Fruit fly (Drosophila melanogaster) whole organism, embryonic: ENCODE measurements around the gene Obp73a.
A peak's percentile ranks its signal among the peaks of the same experiment; 100 is the strongest.

Source experiments
- Ada2b ChIP-seq: fragments of 200-800 bp; sonication (Bioruptor generic); IDR thresholded peaks from 2 replicates; pipeline ENCODE4 v1.3.6; 2022; ENCODE audit warnings: missing biosample characterization, missing genetic modification characterization
- Awh ChIP-seq: fragments of 200-800 bp; sonication (Bioruptor generic); IDR thresholded peaks from 2 replicates; pipeline ENCODE4, ENCODE4 v1.3.6; 2022; ENCODE audit warnings: missing biosample characterization, missing genetic modification characterization
- Blimp-1 ChIP-seq: fragments of 200-800 bp; sonication (Bioruptor generic); optimal IDR thresholded peaks from 3 replicates; lab custom pipeline; 2018; ENCODE audit warnings: missing biosample characterization, missing genetic modification characterization, mild to moderate bottlenecking, moderate library complexity, missing genetic modification reagents
- CG11398 ChIP-seq: fragments of 200-800 bp; sonication (Bioruptor generic); optimal IDR thresholded peaks from 2 replicates; lab custom pipeline; 2016; ENCODE audit warnings: missing biosample characterization, missing genetic modification characterization
- CG12236 ChIP-seq: fragments of 200-800 bp; sonication (Bioruptor generic); optimal IDR thresholded peaks from 2 replicates; lab custom pipeline; 2016; ENCODE audit warnings: missing biosample characterization, missing genetic modification characterization
- CG12769 ChIP-seq: fragments of 200-800 bp; sonication (Bioruptor generic); optimal IDR thresholded peaks from 2 replicates; lab custom pipeline; 2019; ENCODE audit warnings: missing biosample characterization, mild to moderate bottlenecking, missing genetic modification characterization, moderate library complexity
- CG13624 ChIP-seq: fragments of 200-800 bp; sonication (Bioruptor generic); optimal IDR thresholded peaks from 2 replicates; lab custom pipeline; 2016; ENCODE audit warnings: missing biosample characterization, missing genetic modification characterization
- CG14050 ChIP-seq: fragments of 200-800 bp; sonication (Bioruptor generic); IDR thresholded peaks from 3 replicates; pipeline ENCODE4 v1.3.6; 2022; ENCODE audit warnings: missing biosample characterization, missing genetic modification characterization
- CG16815 ChIP-seq: fragments of 200-800 bp; sonication (Bioruptor generic); optimal IDR thresholded peaks from 3 replicates; lab custom pipeline; 2017; ENCODE audit warnings: missing biosample characterization, mild to moderate bottlenecking, missing genetic modification characterization
- CG18262 ChIP-seq: fragments of 200-800 bp; optimal IDR thresholded peaks from 3 replicates; lab custom pipeline; 2019; ENCODE audit warnings: missing biosample characterization, mild to moderate bottlenecking, missing genetic modification characterization, moderate library complexity
- CG2116 ChIP-seq: fragments of 200-800 bp; sonication (Bioruptor generic); optimal IDR thresholded peaks from 3 replicates; lab custom pipeline; 2018; ENCODE audit warnings: missing biosample characterization, mild to moderate bottlenecking, missing genetic modification characterization
- CG30403 ChIP-seq: fragments of 200-800 bp; sonication (Bioruptor generic); optimal IDR thresholded peaks from 3 replicates; lab custom pipeline; 2016; ENCODE audit warnings: missing biosample characterization, missing genetic modification characterization
- CG3281 ChIP-seq: fragments of 200-800 bp; sonication (Bioruptor generic); optimal IDR thresholded peaks from 3 replicates; lab custom pipeline; 2017; ENCODE audit warnings: missing biosample characterization, mild to moderate bottlenecking, missing genetic modification characterization
- CG43689 ChIP-seq: fragments of 200-800 bp; sonication (Bioruptor generic); IDR thresholded peaks from 2 replicates; pipeline ENCODE4 v1.3.6; 2022; ENCODE audit warnings: missing biosample characterization, missing genetic modification characterization
- CG6813 ChIP-seq: fragments of 200-800 bp; sonication (Bioruptor generic); optimal IDR thresholded peaks from 2 replicates; lab custom pipeline; 2017; ENCODE audit warnings: missing biosample characterization, missing genetic modification characterization, mild to moderate bottlenecking, moderate library complexity, missing genetic modification reagents
- CHES-1-like ChIP-seq: fragments of 200-800 bp; sonication (Bioruptor generic); optimal IDR thresholded peaks from 2 replicates; lab custom pipeline; 2016; ENCODE audit warnings: missing biosample characterization, missing genetic modification characterization
- Camta ChIP-seq: fragments of 200-800 bp; sonication (Bioruptor generic); optimal IDR thresholded peaks from 2 replicates; lab custom pipeline; 2016; ENCODE audit warnings: missing biosample characterization, missing genetic modification characterization
- CkIIα-i1 ChIP-seq: fragments of 200-800 bp; sonication (Bioruptor generic); IDR thresholded peaks from 2 replicates; pipeline ENCODE4 v1.3.6; 2022; ENCODE audit warnings: missing biosample characterization, missing genetic modification characterization
- D19A ChIP-seq: fragments of 200-800 bp; optimal IDR thresholded peaks from 3 replicates; lab custom pipeline; 2019; ENCODE audit warnings: missing biosample characterization, mild to moderate bottlenecking, missing genetic modification characterization, moderate library complexity
- Oaz ChIP-seq: fragments of 200-800 bp; sonication (Bioruptor generic); IDR thresholded peaks from 2 replicates; pipeline ENCODE4 v1.3.6; 2022; ENCODE audit warnings: missing biosample characterization, missing genetic modification characterization
- Opbp ChIP-seq: fragments of 200-800 bp; sonication (Bioruptor generic); IDR thresholded peaks from 3 replicates; pipeline ENCODE4 v1.3.6; 2022; ENCODE audit warnings: missing biosample characterization, missing genetic modification characterization; ENCODE audit not compliant: partially characterized antibody
- Optix ChIP-seq: fragments of 200-800 bp; sonication (Bioruptor generic); IDR thresholded peaks from 3 replicates; pipeline ENCODE4 v1.3.6; 2022; ENCODE audit warnings: missing biosample characterization, missing genetic modification characterization
- Pdp1 ChIP-seq, 2 experiments: fragments of 200-800 bp; sonication (Bioruptor generic); optimal IDR thresholded peaks; 3 replicates each; lab custom pipeline; 2016; ENCODE audit warnings: missing biosample characterization in 2 of 2, missing genetic modification characterization in 2 of 2, mild to moderate bottlenecking in 1 of 2, moderate library complexity in 1 of 2
- amos ChIP-seq: fragments of 200-800 bp; sonication (Bioruptor generic); IDR thresholded peaks from 2 replicates; pipeline ENCODE4 v1.3.6; 2022; ENCODE audit warnings: missing biosample characterization, missing genetic modification characterization; ENCODE audit not compliant: partially characterized antibody
- aop ChIP-seq: fragments of 200-800 bp; sonication (Bioruptor generic); IDR thresholded peaks from 2 replicates; pipeline ENCODE4 v1.3.6; 2022; ENCODE audit warnings: missing biosample characterization, missing genetic modification characterization
- chif ChIP-seq, 2 experiments: fragments of 200-800 bp; sonication (Bioruptor generic); optimal IDR thresholded peaks; 3 replicates each; lab custom pipeline; 2016; ENCODE audit warnings: missing biosample characterization in 2 of 2, missing genetic modification characterization in 2 of 2
- chm ChIP-seq: fragments of 200-800 bp; sonication (Bioruptor generic); IDR thresholded peaks from 2 replicates; pipeline ENCODE4 v1.3.6; 2022; ENCODE audit warnings: missing biosample characterization, missing genetic modification characterization
- crp ChIP-seq, 2 experiments: fragments of 200-800 bp; sonication (Bioruptor generic); optimal IDR thresholded peaks; 2 replicates in 1 of 2; 3 replicates in 1 of 2; lab custom pipeline; 2017; ENCODE audit warnings: missing biosample characterization in 2 of 2, missing genetic modification characterization in 2 of 2, mild to moderate bottlenecking in 1 of 2, moderate library complexity in 1 of 2
- cwo ChIP-seq: fragments of 200-800 bp; sonication (Bioruptor generic); optimal IDR thresholded peaks from 3 replicates; lab custom pipeline; 2017; ENCODE audit warnings: missing biosample characterization, missing genetic modification characterization, mild to moderate bottlenecking, moderate library complexity, missing genetic modification reagents
- danr ChIP-seq: fragments of 200-800 bp; sonication (Bioruptor generic); IDR thresholded peaks from 2 replicates; pipeline ENCODE4 v1.3.6; 2022; ENCODE audit warnings: missing biosample characterization, missing genetic modification characterization
- dmrt99B ChIP-seq: fragments of 200-800 bp; sonication (Bioruptor generic); optimal IDR thresholded peaks from 2 replicates; lab custom pipeline; 2018; ENCODE audit warnings: missing biosample characterization, mild to moderate bottlenecking, missing genetic modification characterization, moderate library complexity
- dysf ChIP-seq: fragments of 200-800 bp; sonication (Bioruptor generic); IDR thresholded peaks from 3 replicates; pipeline ENCODE4 v1.3.6; 2022; ENCODE audit warnings: missing biosample characterization, missing genetic modification characterization
- en ChIP-seq: fragments of 200-800 bp; sonication (Bioruptor generic); optimal IDR thresholded peaks from 2 replicates; lab custom pipeline; 2016; ENCODE audit warnings: missing biosample characterization, missing genetic modification characterization
- eyg ChIP-seq: fragments of 200-800 bp; sonication (Bioruptor generic); optimal IDR thresholded peaks from 3 replicates; lab custom pipeline; 2016; ENCODE audit warnings: missing biosample characterization, missing genetic modification characterization
- ftz-f1 ChIP-seq: fragments of 200-800 bp; sonication (Bioruptor generic); optimal IDR thresholded peaks from 2 replicates; lab custom pipeline; 2016; ENCODE audit warnings: missing biosample characterization, missing genetic modification characterization
- knrl ChIP-seq: fragments of 200-800 bp; sonication (Bioruptor generic); IDR thresholded peaks from 3 replicates; pipeline ENCODE4 v1.3.6; 2022; ENCODE audit warnings: missing biosample characterization, missing genetic modification characterization; ENCODE audit not compliant: partially characterized antibody
- lov ChIP-seq, 2 experiments: fragments of 200-800 bp in 1 of 2; fragments of >200 bp in 1 of 2; sonication (Bioruptor generic) in 1 of 2; IDR thresholded peaks in 1 of 2; optimal IDR thresholded peaks in 1 of 2; 2 replicates in 1 of 2; 3 replicates in 1 of 2; pipeline versions ENCODE4 v1.3.6 to Lab custom; 2017 to 2022; ENCODE audit warnings: missing biosample characterization in 1 of 2, missing genetic modification characterization in 1 of 2
- odd ChIP-seq: fragments of 200-800 bp; sonication (Bioruptor generic); optimal IDR thresholded peaks from 2 replicates; lab custom pipeline; 2017; ENCODE audit warnings: missing biosample characterization, mild to moderate bottlenecking, missing genetic modification characterization
- psq ChIP-seq: fragments of 200-800 bp; sonication (Bioruptor generic); optimal IDR thresholded peaks from 2 replicates; lab custom pipeline; 2017; ENCODE audit warnings: missing biosample characterization, missing genetic modification characterization
- run ChIP-seq: fragments of 200-800 bp; sonication (Bioruptor generic); optimal IDR thresholded peaks from 3 replicates; lab custom pipeline; 2018; ENCODE audit warnings: missing biosample characterization, mild to moderate bottlenecking, missing genetic modification characterization
- salm ChIP-seq: fragments of 200-800 bp; sonication (Bioruptor generic); optimal IDR thresholded peaks from 2 replicates; lab custom pipeline; 2018; ENCODE audit warnings: missing biosample characterization, mild to moderate bottlenecking, missing genetic modification characterization
- sc ChIP-seq, 3 experiments: fragments of >200 bp in 2 of 3; fragments of 200-800 bp in 1 of 3; sonication (Bioruptor generic) in 1 of 3; optimal IDR thresholded peaks; 2 replicates in 2 of 3; 3 replicates in 1 of 3; lab custom pipeline; 2017; ENCODE audit warnings: mild to moderate bottlenecking in 1 of 3, missing biosample characterization in 1 of 3, missing genetic modification characterization in 1 of 3, missing genetic modification reagents in 1 of 3
- slbo ChIP-seq: fragments of 200-800 bp; sonication (Bioruptor generic); IDR thresholded peaks from 2 replicates; pipeline ENCODE4 v1.3.6; 2022; ENCODE audit warnings: missing biosample characterization, missing genetic modification characterization
- so ChIP-seq: fragments of 200-800 bp; sonication (Bioruptor generic); IDR thresholded peaks from 3 replicates; pipeline ENCODE4 v1.3.6; 2022; ENCODE audit warnings: missing biosample characterization, missing genetic modification characterization
- sug ChIP-seq: fragments of 200-800 bp; optimal IDR thresholded peaks from 2 replicates; lab custom pipeline; 2019; ENCODE audit warnings: missing biosample characterization, mild to moderate bottlenecking, missing genetic modification characterization, moderate library complexity
- tna ChIP-seq: fragments of 200-800 bp; sonication (Bioruptor generic); IDR thresholded peaks from 2 replicates; pipeline ENCODE4 v1.3.6; 2022; ENCODE audit warnings: missing biosample characterization, missing genetic modification characterization; ENCODE audit not compliant: partially characterized antibody
- vfl ChIP-seq: fragments of 200-800 bp; sonication (Bioruptor generic); optimal IDR thresholded peaks from 2 replicates; lab custom pipeline; 2016; ENCODE audit warnings: missing biosample characterization, missing genetic modification characterization

Gene Obp73a

dm6 chr3L:16975638-16976528 lies 31.7 kb downstream of the Obp73a start (continued):
- TF ChIP-seq sug (no peak), dysf (GFP tag; lab: Robert Waterston, UW) (no peak), D19A (no peak), knrl (0 out of 3 replicates have a peak, but pooled peaks have one; percentile 14), CkIIα-i1 (no peak), chif (GFP tag; optimal IDR thresholded peaks at IDR 0.05; lab: Kevin White, UChicago) (no peak), CG13624 (no peak), aop (GFP tag; lab: Robert Waterston, UW) (no peak), sc (optimal IDR thresholded peaks at IDR 0.05; lab: Kevin White, UChicago) (no peak), sc (GFP tag; optimal IDR thresholded peaks at IDR 0.05; lab: Kevin White, UChicago) (peak; percentile 27), chm (GFP tag; lab: Robert Waterston, UW) (peak; percentile 76; the same call in 1 of the 2 replicates), lov (optimal IDR thresholded peaks at IDR 0.05; lab: Kevin White, UChicago) (no peak), lov (GFP tag; IDR thresholded peaks at IDR 0.05; lab: Robert Waterston, UW) (0 out of 3 replicates have a peak, but pooled peaks have one; percentile 52), en (GFP tag; lab: Kevin White, UChicago) (no peak), Camta (no peak), danr (no peak), psq (GFP tag; lab: Kevin White, UChicago) (no peak), CG3281 (no peak), CG12236 (GFP tag; lab: Kevin White, UChicago) (peak; percentile 3), eyg (GFP tag; lab: Kevin White, UChicago) (no peak), CG6813 (no peak), cwo (GFP tag; lab: Kevin White, UChicago) (no peak), odd (GFP tag; lab: Kevin White, UChicago) (no peak), salm (no peak), CG30403 (GFP tag; lab: Kevin White, UChicago) (no peak), Opbp (GFP tag; lab: Robert Waterston, UW) (0 out of 3 replicates have a peak, but pooled peaks have one; percentile 30), CG43689 (GFP tag; lab: Robert Waterston, UW) (no peak), CHES-1-like (no peak), CG2116 (GFP tag; lab: Kevin White, UChicago) (no peak), Optix (GFP tag; lab: Robert Waterston, UW) (no peak), Pdp1 (GFP tag; optimal IDR thresholded peaks at IDR 0.05; lab: Kevin White, UChicago) (peak in 1 of 2 experiments; percentile 7), Ada2b (GFP tag; lab: Robert Waterston, UW) (no peak), Oaz (no peak), so (GFP tag; lab: Robert Waterston, UW) (0 out of 3 replicates have a peak, but pooled peaks have one; percentile 19), Blimp-1 (GFP tag; lab: Kevin White, UChicago) (peak; percentile 4), CG18262 (tag; lab: Kevin White, UChicago) (peak; percentile 45), CG12769 (no peak), amos (peak; percentile 28; the same call in 1 of the 2 replicates), tna (GFP tag; lab: Robert Waterston, UW) (0 out of 2 replicates have a peak, but pooled peaks have one; percentile 25), CG16815 (no peak), CG11398 (GFP tag; lab: Kevin White, UChicago) (no peak), CG14050 (GFP tag; lab: Robert Waterston, UW) (no peak), dmrt99B (tag; lab: Kevin White, UChicago) (peak; percentile 11), vfl (no peak), crp (GFP tag; optimal IDR thresholded peaks at IDR 0.05; lab: Kevin White, UChicago) (no peak), ftz-f1 (GFP tag; lab: Kevin White, UChicago) (no peak), slbo (GFP tag; lab: Robert Waterston, UW) (0 out of 2 replicates have a peak, but pooled peaks have one; percentile 4), run (tag; lab: Kevin White, UChicago) (no peak), Awh (GFP tag; lab: Robert Waterston, UW) (peak; percentile 45; the same call in 1 of the 2 replicates)
